Worm (Caenorhabditis elegans) whole organism, L3 larva: ENCODE data around the gene T24A6.7.

Experiments used
- ama-1 ChIP-seq: fragments of 150-350 bp; optimal IDR thresholded peaks from 2 replicates; lab custom pipeline; 2018
- ceh-16 ChIP-seq: sonication (generic microtip); optimal IDR thresholded peaks from 2 replicates; lab custom pipeline; 2017; ENCODE audit warnings: missing biosample characterization, missing genetic modification characterization
- ceh-28 ChIP-seq: fragments of 150-350 bp; optimal IDR thresholded peaks from 2 replicates; lab custom pipeline; 2014; ENCODE audit warnings: missing biosample characterization, missing genetic modification reagents, missing genetic modification characterization
- daf-12 ChIP-seq: fragments of 150-350 bp; optimal IDR thresholded peaks from 2 replicates; lab custom pipeline; 2014; ENCODE audit warnings: missing biosample characterization, missing genetic modification reagents, missing genetic modification characterization
- fos-1 ChIP-seq: fragments of 150-350 bp; optimal IDR thresholded peaks from 2 replicates; lab custom pipeline; 2014; ENCODE audit warnings: missing biosample characterization, missing genetic modification characterization
- lin-15B ChIP-seq: fragments of 150-350 bp; optimal IDR thresholded peaks from 2 replicates; lab custom pipeline; 2014; ENCODE audit warnings: missing biosample characterization, missing genetic modification characterization
- mdl-1 ChIP-seq: fragments of 150-350 bp; optimal IDR thresholded peaks from 2 replicates; lab custom pipeline; 2014; ENCODE audit warnings: missing biosample characterization, missing genetic modification characterization
- nhr-25 ChIP-seq: sonication (generic microtip); optimal IDR thresholded peaks from 2 replicates; lab custom pipeline; 2017; ENCODE audit warnings: missing biosample characterization, missing genetic modification characterization
- pha-4 ChIP-seq: fragments of 150-350 bp; optimal IDR thresholded peaks from 2 replicates; lab custom pipeline; 2014; ENCODE audit warnings: missing biosample characterization, missing genetic modification reagents, missing genetic modification characterization
- pqm-1 ChIP-seq: fragments of 150-350 bp; optimal IDR thresholded peaks from 2 replicates; lab custom pipeline; 2017; ENCODE audit warnings: missing biosample characterization, missing genetic modification characterization, inconsistent platforms
- snpc-4 ChIP-seq: fragments of 150-350 bp; optimal IDR thresholded peaks from 2 replicates; lab custom pipeline; 2014; ENCODE audit warnings: missing biosample characterization, missing genetic modification characterization
- unc-62 ChIP-seq: fragments of 150-350 bp; sonication (generic microtip); optimal IDR thresholded peaks from 4 replicates; lab custom pipeline; 2014; ENCODE audit warnings: missing biosample characterization, missing genetic modification reagents, missing genetic modification characterization
- ztf-11 ChIP-seq: fragments of 150-350 bp; optimal IDR thresholded peaks from 2 replicates; lab custom pipeline; 2014; ENCODE audit warnings: missing biosample characterization, missing genetic modification characterization

DNA sequence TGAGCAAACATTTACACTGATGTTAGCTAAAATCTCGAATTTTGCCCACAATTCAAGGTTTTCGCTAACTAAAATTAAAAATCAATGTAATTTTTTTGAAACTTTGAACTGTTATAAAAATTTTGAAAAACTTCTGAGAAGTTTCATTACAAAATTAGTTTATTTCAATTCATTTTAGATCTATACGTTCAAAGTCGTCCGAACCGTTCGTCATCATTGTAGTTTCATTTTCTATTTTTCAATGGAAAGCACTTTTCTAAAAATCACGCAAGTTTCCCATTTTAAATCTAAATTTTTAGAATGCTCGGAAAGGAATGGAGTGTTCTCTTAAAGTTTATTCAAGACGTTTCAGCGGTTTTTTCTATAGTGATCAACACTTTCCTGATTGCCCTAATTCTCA, 15.2 kb upstream of the T24A6.7 start, which contains the start of gene str-228:
- no peak for TF ChIP-seq ztf-11
- TF ChIP-seq snpc-4 (tag; lab: Kevin White, UChicago): no peak
- no peak for TF ChIP-seq pha-4 (tag; lab: Kevin White, UChicago)
- TF ChIP-seq ama-1: no peak
- no peak for TF ChIP-seq ceh-28 (tag; lab: Kevin White, UChicago)
- no peak for TF ChIP-seq mdl-1 (tag; lab: Kevin White, UChicago)
- TF ChIP-seq daf-12: no peak
- TF ChIP-seq unc-62: no peak
- no peak for TF ChIP-seq lin-15B (tag; lab: Kevin White, UChicago)
- TF ChIP-seq ceh-16: no peak
- TF ChIP-seq pqm-1 (tag; lab: Kevin White, UChicago): no peak
- no peak for TF ChIP-seq fos-1 (tag; lab: Kevin White, UChicago)
- TF ChIP-seq nhr-25 (tag; lab: Kevin White, UChicago): no peak
